Worm (Caenorhabditis elegans) whole organism, L3 larva: ENCODE results near the gene rga-3.

Experiments used
- R02D3.7 ChIP-seq: fragments of 150-350 bp; optimal IDR thresholded peaks from 2 replicates; lab custom pipeline; 2014; ENCODE audit warnings: missing biosample characterization, missing genetic modification characterization
- ZK546.5 ChIP-seq: sonication (generic microtip); optimal IDR thresholded peaks from 2 replicates; lab custom pipeline; 2017; ENCODE audit warnings: missing biosample characterization, missing genetic modification characterization
- aly-2 ChIP-seq: fragments of 150-350 bp; optimal IDR thresholded peaks from 2 replicates; lab custom pipeline; 2014; ENCODE audit warnings: missing biosample characterization, missing genetic modification characterization
- ama-1 ChIP-seq: fragments of 150-350 bp; optimal IDR thresholded peaks from 2 replicates; lab custom pipeline; 2018
- ceh-16 ChIP-seq: sonication (generic microtip); optimal IDR thresholded peaks from 2 replicates; lab custom pipeline; 2017; ENCODE audit warnings: missing biosample characterization, missing genetic modification characterization
- ceh-28 ChIP-seq: fragments of 150-350 bp; optimal IDR thresholded peaks from 2 replicates; lab custom pipeline; 2014; ENCODE audit warnings: missing biosample characterization, missing genetic modification reagents, missing genetic modification characterization
- ceh-82 ChIP-seq: fragments of 150-350 bp; optimal IDR thresholded peaks from 2 replicates; lab custom pipeline; 2014; ENCODE audit warnings: missing biosample characterization, missing genetic modification characterization
- ceh-9 ChIP-seq: sonication (generic microtip); optimal IDR thresholded peaks from 2 replicates; lab custom pipeline; 2018; ENCODE audit warnings: missing biosample characterization, missing genetic modification characterization
- daf-12 ChIP-seq: fragments of 150-350 bp; optimal IDR thresholded peaks from 2 replicates; lab custom pipeline; 2014; ENCODE audit warnings: missing biosample characterization, missing genetic modification reagents, missing genetic modification characterization
- egl-5 ChIP-seq: fragments of 150-350 bp; optimal IDR thresholded peaks from 2 replicates; lab custom pipeline; 2017; ENCODE audit warnings: missing biosample characterization, missing genetic modification reagents, missing genetic modification characterization, inconsistent platforms
- elt-1 ChIP-seq: fragments of 150-350 bp; optimal IDR thresholded peaks from 2 replicates; lab custom pipeline; 2014; ENCODE audit warnings: missing biosample characterization, missing genetic modification characterization
- elt-2 ChIP-seq: sonication (generic microtip); optimal IDR thresholded peaks from 2 replicates; lab custom pipeline; 2016; ENCODE audit warnings: missing genetic modification reagents, mild to moderate bottlenecking, missing genetic modification characterization, missing compliant biosample characterization
- elt-3 ChIP-seq, 3 experiments: fragments of 150-350 bp in 1 of 3; sonication (generic microtip) in 2 of 3; optimal IDR thresholded peaks; 2 replicates in 2 of 3; 4 replicates in 1 of 3; lab custom pipeline; 2014 to 2017; ENCODE audit warnings: missing biosample characterization in 3 of 3, missing genetic modification characterization in 3 of 3
- fkh-10 ChIP-seq: sonication (generic microtip); optimal IDR thresholded peaks from 2 replicates; lab custom pipeline; 2017; ENCODE audit warnings: missing biosample characterization, missing genetic modification reagents, missing genetic modification characterization
- fkh-2 ChIP-seq: fragments of 150-350 bp; optimal IDR thresholded peaks from 2 replicates; lab custom pipeline; 2014; ENCODE audit warnings: missing biosample characterization, missing genetic modification reagents, missing genetic modification characterization
- fos-1 ChIP-seq: fragments of 150-350 bp; optimal IDR thresholded peaks from 2 replicates; lab custom pipeline; 2014; ENCODE audit warnings: missing biosample characterization, missing genetic modification characterization
- hmg-11 ChIP-seq: sonication (generic microtip); optimal IDR thresholded peaks from 2 replicates; lab custom pipeline; 2016; ENCODE audit warnings: missing genetic modification characterization, missing compliant biosample characterization
- jun-1 ChIP-seq: fragments of 150-350 bp; optimal IDR thresholded peaks from 2 replicates; lab custom pipeline; 2014; ENCODE audit warnings: missing biosample characterization, missing genetic modification reagents, missing genetic modification characterization
- lin-15B ChIP-seq: fragments of 150-350 bp; optimal IDR thresholded peaks from 2 replicates; lab custom pipeline; 2014; ENCODE audit warnings: missing biosample characterization, missing genetic modification characterization
- lin-39 ChIP-seq: fragments of 150-350 bp; optimal IDR thresholded peaks from 2 replicates; lab custom pipeline; 2018; ENCODE audit warnings: missing biosample characterization, missing genetic modification reagents, missing genetic modification characterization
- nhr-11 ChIP-seq: fragments of 150-350 bp; optimal IDR thresholded peaks from 2 replicates; lab custom pipeline; 2014; ENCODE audit warnings: missing biosample characterization, missing genetic modification characterization
- nhr-12 ChIP-seq: fragments of 150-350 bp; optimal IDR thresholded peaks from 2 replicates; lab custom pipeline; 2014; ENCODE audit warnings: missing biosample characterization, missing genetic modification characterization
- nhr-23 ChIP-seq: fragments of 150-350 bp; optimal IDR thresholded peaks from 2 replicates; lab custom pipeline; 2014; ENCODE audit warnings: missing biosample characterization, missing genetic modification reagents, missing genetic modification characterization
- nhr-237 ChIP-seq: fragments of 150-350 bp; optimal IDR thresholded peaks from 2 replicates; lab custom pipeline; 2014; ENCODE audit warnings: missing biosample characterization, missing genetic modification characterization
- nhr-25 ChIP-seq: sonication (generic microtip); optimal IDR thresholded peaks from 2 replicates; lab custom pipeline; 2017; ENCODE audit warnings: missing biosample characterization, missing genetic modification characterization
- nhr-43 ChIP-seq: sonication (generic microtip); optimal IDR thresholded peaks from 2 replicates; lab custom pipeline; 2016; ENCODE audit warnings: mild to moderate bottlenecking, missing genetic modification characterization, missing compliant biosample characterization; ENCODE audit not compliant: poor library complexity, severe bottlenecking
- nhr-67 ChIP-seq: fragments of 150-350 bp; optimal IDR thresholded peaks from 2 replicates; lab custom pipeline; 2014; ENCODE audit warnings: missing biosample characterization, missing genetic modification characterization
- nhr-77 ChIP-seq: fragments of 150-350 bp; optimal IDR thresholded peaks from 2 replicates; lab custom pipeline; 2014; ENCODE audit warnings: missing biosample characterization, missing genetic modification characterization
- pha-4 ChIP-seq: fragments of 150-350 bp; optimal IDR thresholded peaks from 2 replicates; lab custom pipeline; 2014; ENCODE audit warnings: missing biosample characterization, missing genetic modification reagents, missing genetic modification characterization
- pqm-1 ChIP-seq: fragments of 150-350 bp; optimal IDR thresholded peaks from 2 replicates; lab custom pipeline; 2017; ENCODE audit warnings: missing biosample characterization, missing genetic modification characterization, inconsistent platforms
- sea-2 ChIP-seq: fragments of 150-350 bp; sonication (generic microtip); optimal IDR thresholded peaks from 4 replicates; lab custom pipeline; 2014; ENCODE audit warnings: missing biosample characterization, missing genetic modification reagents, missing genetic modification characterization
- snpc-4 ChIP-seq: fragments of 150-350 bp; optimal IDR thresholded peaks from 2 replicates; lab custom pipeline; 2014; ENCODE audit warnings: missing biosample characterization, missing genetic modification characterization
- tbx-2 ChIP-seq: sonication (generic microtip); optimal IDR thresholded peaks from 2 replicates; lab custom pipeline; 2016; ENCODE audit warnings: mild to moderate bottlenecking, missing genetic modification characterization, missing compliant biosample characterization
- unc-39 ChIP-seq: sonication (generic microtip); optimal IDR thresholded peaks from 4 replicates; lab custom pipeline; 2017; ENCODE audit warnings: missing biosample characterization, missing genetic modification characterization
- unc-62 ChIP-seq: fragments of 150-350 bp; sonication (generic microtip); optimal IDR thresholded peaks from 4 replicates; lab custom pipeline; 2014; ENCODE audit warnings: missing biosample characterization, missing genetic modification reagents, missing genetic modification characterization
- zag-1 ChIP-seq: fragments of 150-350 bp; optimal IDR thresholded peaks from 2 replicates; lab custom pipeline; 2014; ENCODE audit warnings: missing biosample characterization, missing genetic modification characterization
- ztf-11 ChIP-seq: fragments of 150-350 bp; optimal IDR thresholded peaks from 2 replicates; lab custom pipeline; 2014; ENCODE audit warnings: missing biosample characterization, missing genetic modification characterization
- ztf-4 ChIP-seq: fragments of 150-350 bp; optimal IDR thresholded peaks from 2 replicates; lab custom pipeline; 2014; ENCODE audit warnings: missing biosample characterization, missing genetic modification characterization

Gene rga-3

DNA sequence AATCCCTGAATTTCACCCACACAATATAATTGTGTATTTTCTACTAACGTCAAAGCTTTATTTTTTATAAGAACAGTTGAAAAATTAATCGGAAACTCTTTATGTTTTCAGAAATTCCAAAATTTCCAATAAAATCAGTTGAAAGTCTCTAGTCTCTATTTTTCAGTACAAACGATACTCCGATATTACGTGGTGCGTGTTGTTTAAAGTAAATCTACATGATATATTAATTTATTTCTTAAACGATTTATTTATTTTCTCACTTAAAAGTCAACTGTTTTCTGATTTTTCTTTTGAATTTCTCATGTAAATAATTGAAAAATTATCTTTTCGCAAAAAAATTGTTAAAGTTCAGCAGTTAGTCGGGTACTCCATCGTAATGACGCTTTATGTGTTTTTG is 5.5 kb upstream of the rga-3 start:
- TF ChIP-seq ceh-28 = no peak

DNA sequence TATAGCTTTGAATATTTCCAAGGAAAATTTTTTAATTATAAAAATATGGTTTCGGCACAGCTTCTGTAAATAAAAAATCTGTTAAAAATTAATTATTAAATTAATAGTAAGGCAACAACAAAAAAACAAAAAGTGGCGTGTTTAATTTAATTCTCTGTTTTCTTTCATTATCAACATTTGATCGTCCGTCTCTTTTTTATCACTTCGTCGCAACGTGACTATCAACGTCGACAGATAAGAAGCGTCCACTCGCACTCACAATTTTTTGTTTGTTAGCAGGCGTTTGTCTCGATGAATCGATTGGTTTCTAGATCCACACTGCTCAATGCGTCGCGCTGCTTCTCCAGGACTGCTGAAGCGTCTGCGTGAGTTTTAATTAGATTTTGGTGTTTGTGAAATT is 5.0 kb upstream of the rga-3 start, which contains the start of gene gcst-1:
Gene gcst-1 (plus strand): TSS at position 277 of the 400 bp plus-strand sequence.
- TF ChIP-seq pha-4 (no peak), fos-1 (no peak), ztf-11 (tag; lab: Kevin White, UChicago) (no peak), nhr-43 (tag; lab: Kevin White, UChicago) (no peak), zag-1 (tag; lab: Kevin White, UChicago) (no peak), R02D3.7 (no peak), ceh-82 (tag; lab: Kevin White, UChicago) (no peak), nhr-77 (tag; lab: Kevin White, UChicago) (no peak), ZK546.5 (tag; lab: Kevin White, UChicago) (no peak), jun-1 (tag; lab: Kevin White, UChicago) (peak; percentile 15), snpc-4 (tag; lab: Kevin White, UChicago) (no peak), elt-2 (tag; lab: Kevin White, UChicago) (peak; percentile 91), nhr-11 (no peak), nhr-67 (no peak), lin-39 (tag; lab: Kevin White, UChicago) (no peak), ama-1 (lab: Kevin White, UChicago) (peak; percentile 1), nhr-23 (no peak), unc-39 (tag; lab: Kevin White, UChicago) (no peak), nhr-25 (tag; lab: Kevin White, UChicago) (no peak), ceh-16 (tag; lab: Kevin White, UChicago) (no peak), sea-2 (GFP tag; lab: Kevin White, UChicago) (no peak), tbx-2 (tag; lab: Kevin White, UChicago) (no peak), nhr-12 (tag; lab: Kevin White, UChicago) (no peak), unc-62 (no peak), egl-5 (no peak), fkh-2 (tag; lab: Kevin White, UChicago) (no peak), aly-2 (tag; lab: Kevin White, UChicago) (no peak), pqm-1 (peak; percentile 75), daf-12 (no peak), lin-15B (tag; lab: Kevin White, UChicago) (no peak)
- TF ChIP-seq, all 47 proteins: peak for 4

DNA sequence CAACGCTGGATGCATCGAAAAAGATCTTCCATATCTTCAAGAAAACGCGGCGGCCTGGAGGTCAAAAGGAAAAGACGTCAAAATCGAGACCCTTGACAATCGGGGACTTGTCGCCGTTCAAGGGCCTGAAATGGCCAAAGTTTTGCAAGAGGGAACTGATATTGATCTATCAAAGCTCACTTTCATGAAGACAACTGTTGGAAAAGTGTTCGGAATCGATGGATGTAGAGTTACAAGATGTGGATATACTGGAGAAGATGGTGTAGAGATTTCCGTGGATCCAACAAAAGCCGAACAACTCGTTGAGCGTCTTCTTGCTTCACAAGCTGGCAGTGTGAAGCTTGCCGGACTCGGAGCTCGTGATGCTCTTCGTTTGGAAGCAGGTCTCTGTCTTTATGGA is 4.2 kb upstream of the rga-3 start:
- no peak for TF ChIP-seq ztf-4

DNA sequence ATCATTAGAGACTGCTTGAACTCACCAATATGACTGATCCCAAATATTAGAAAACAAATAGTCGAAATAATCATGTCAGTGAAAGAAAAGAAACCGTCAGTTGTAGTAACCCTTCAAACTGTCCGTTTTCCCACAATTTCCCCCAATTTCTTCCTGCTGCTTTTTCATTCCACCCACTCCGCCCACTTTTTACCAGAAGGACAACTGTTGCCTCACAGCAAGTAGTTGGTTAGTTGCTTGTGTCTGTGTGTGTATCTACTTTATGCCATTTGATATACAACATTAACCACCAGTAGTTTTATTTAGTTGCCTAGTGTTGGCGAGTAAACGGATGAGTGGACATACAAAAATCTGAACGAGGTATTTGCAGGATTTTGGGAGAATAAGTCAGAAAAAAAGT is 1.2 kb upstream of the rga-3 start, which contains the start of gene K09H11.9:
Gene K09H11.9 (minus strand): TSS at position 101 of the 400 bp plus-strand sequence.
- TF ChIP-seq elt-3 (tag; optimal IDR thresholded peaks at IDR 0.05; lab: Kevin White, UChicago) = no peak
- no peak for TF ChIP-seq lin-15B (tag; lab: Kevin White, UChicago)
- TF ChIP-seq fkh-10 = no peak
- no peak for TF ChIP-seq elt-1 (tag; lab: Kevin White, UChicago)
- TF ChIP-seq ztf-11 (tag; lab: Kevin White, UChicago) = no peak
- TF ChIP-seq jun-1 (tag; lab: Kevin White, UChicago) = no peak
- TF ChIP-seq elt-2 (tag; lab: Kevin White, UChicago) = no peak
- no peak for TF ChIP-seq aly-2 (tag; lab: Kevin White, UChicago)
- no peak for TF ChIP-seq ceh-28
- TF ChIP-seq pha-4 = no peak
- no peak for TF ChIP-seq ceh-9 (tag; lab: Kevin White, UChicago)
- TF ChIP-seq hmg-11 (tag; lab: Kevin White, UChicago) = no peak
- TF ChIP-seq tbx-2 (tag; lab: Kevin White, UChicago) = no peak
- TF ChIP-seq fkh-2 (tag; lab: Kevin White, UChicago) = no peak

DNA sequence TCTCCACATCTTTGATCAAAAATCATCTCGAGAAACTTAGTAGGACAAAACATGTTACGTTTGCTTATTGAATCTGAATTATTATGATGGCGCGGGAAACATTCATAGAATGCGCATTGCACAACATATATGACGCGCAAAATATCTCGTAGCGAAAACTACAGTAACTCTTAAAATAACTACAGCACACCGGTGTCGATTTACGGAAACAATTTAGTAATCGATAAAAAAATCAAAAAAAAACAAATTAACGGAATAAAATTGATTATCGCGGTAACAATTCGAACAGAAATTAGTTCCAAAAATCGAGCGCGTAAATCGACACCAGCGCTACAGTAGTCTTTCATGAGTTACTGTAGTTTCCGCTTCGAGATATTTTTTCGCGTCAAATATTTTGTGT is 4.4 kb downstream of the rga-3 start:
- no peak for TF ChIP-seq R02D3.7
- no peak for TF ChIP-seq nhr-67
- TF ChIP-seq nhr-237 (tag; lab: Kevin White, UChicago) = no peak
